Worm (Caenorhabditis elegans): Measurements from ENCODE around the gene gly-20.

DNA sequence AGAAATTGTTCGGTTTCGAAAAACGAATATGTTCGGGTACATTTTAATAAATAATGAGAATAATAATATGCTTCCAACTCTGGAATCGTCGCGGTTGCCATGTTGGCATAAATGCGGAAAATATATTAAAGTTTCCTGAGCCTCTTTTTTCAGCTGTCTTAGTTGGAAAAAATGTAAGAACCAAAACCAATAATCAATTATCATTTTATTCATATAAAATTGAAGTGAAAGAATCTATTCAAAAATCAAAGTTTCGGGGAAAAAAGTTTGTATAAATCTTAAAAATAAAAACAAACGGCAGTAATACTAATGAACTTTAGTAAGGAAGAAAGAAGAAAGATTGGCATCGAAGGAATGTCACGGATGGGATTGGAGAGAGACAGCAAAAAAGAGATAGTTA lies 22.5 kb downstream of the gly-20 start, which contains the start of gene srh-45:
- TF ChIP-seq dpl-1 (GFP tag; optimal IDR thresholded peaks at IDR 0.05) (no peak), unc-62 (GFP tag; optimal IDR thresholded peaks at IDR 0.05) (no peak), lag-1 (GFP tag; IDR thresholded peaks at IDR 0.05) (no peak)
